Worm (Caenorhabditis elegans): ENCODE data around the gene jmjd-5.

DNA sequence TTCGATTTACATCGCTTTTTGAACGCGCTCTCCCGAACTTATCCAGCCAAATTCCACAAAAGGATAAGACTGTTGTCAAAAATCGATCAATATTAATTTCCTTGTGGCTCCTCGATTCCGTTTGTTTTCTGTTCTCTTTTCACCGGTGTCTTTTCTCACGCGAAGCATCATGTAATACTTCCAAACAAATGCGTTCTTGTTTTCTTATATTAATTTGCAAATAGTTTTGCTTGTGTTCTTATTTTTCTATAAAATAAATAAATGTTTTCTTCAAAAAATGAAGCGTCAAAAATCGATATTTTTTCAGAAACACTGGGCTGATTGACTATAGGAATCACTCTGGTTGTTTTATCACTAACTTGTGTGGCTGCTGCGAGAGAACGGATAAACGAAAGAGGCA lies 13.7 kb upstream of the jmjd-5 start, which contains the start of gene math-33:
- no peak for TF ChIP-seq sea-2 (GFP tag; IDR thresholded peaks at IDR 0.05)
- no peak for TF ChIP-seq ccch-3 (GFP tag; optimal IDR thresholded peaks at IDR 0.05)
- no peak for TF ChIP-seq lin-35 (GFP tag; optimal IDR thresholded peaks at IDR 0.05)
- no peak for TF ChIP-seq mcd-1 (GFP tag; IDR thresholded peaks at IDR 0.05)
- no peak for TF ChIP-seq B0261.1 (tag; optimal IDR thresholded peaks at IDR 0.05)
- no peak for TF ChIP-seq nhr-80 (tag; optimal IDR thresholded peaks at IDR 0.05)
- TF ChIP-seq somi-1 (GFP tag; optimal IDR thresholded peaks at IDR 0.05): no peak
- no peak for TF ChIP-seq chd-7 (tag; optimal IDR thresholded peaks at IDR 0.05)
- TF ChIP-seq efl-1 (GFP tag; optimal IDR thresholded peaks at IDR 0.05): no peak
- TF ChIP-seq madf-10 (tag; optimal IDR thresholded peaks at IDR 0.05): no peak
- TF ChIP-seq aptf-3 (GFP tag; IDR thresholded peaks at IDR 0.05): no peak
- no peak for TF ChIP-seq snpc-4 (GFP tag; optimal IDR thresholded peaks at IDR 0.05)
- TF ChIP-seq snpc-4 (tag; optimal IDR thresholded peaks at IDR 0.05): no peak
- no peak for TF ChIP-seq Y53F4B.3 (GFP tag; IDR thresholded peaks at IDR 0.05)

Measured in whole organism, young adult.